Fruit fly (Drosophila melanogaster): Measurements from ENCODE around the gene CG32639.

CG32639 gene

DNA sequence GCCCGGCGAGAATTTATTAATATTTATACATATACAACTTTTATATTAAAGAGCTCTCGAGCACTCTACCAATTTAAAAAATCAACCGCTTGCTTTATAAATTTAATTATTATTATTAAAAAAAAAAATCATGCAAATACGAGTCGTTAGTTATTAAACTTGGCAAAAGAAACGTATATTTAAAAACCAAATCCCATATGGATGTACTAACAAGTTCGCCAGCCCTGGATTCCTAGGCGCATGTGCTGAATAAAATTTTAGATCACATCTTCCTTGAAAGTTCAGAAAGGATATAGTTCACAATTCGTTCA, 22.3 kb upstream of the CG32639 start, which contains the start of gene comt:
Gene comt (plus strand): TSS at position 265 of the 311 bp plus-strand sequence.
- peak; percentile 38 for TF ChIP-seq Snoo (tag; optimal IDR thresholded peaks at IDR 0.05)
- peak; percentile 30; the same call in 1 of the 2 replicates for TF ChIP-seq rn (GFP tag; IDR thresholded peaks at IDR 0.05)
- TF ChIP-seq Pif1A (GFP tag; optimal IDR thresholded peaks at IDR 0.05), result no peak
- no peak for TF ChIP-seq CG14655 (GFP tag; optimal IDR thresholded peaks at IDR 0.05)
- peak; percentile 46 for TF ChIP-seq Pif1B (GFP tag; optimal IDR thresholded peaks at IDR 0.05)
- no peak for TF ChIP-seq CG8159 (tag; optimal IDR thresholded peaks at IDR 0.05)
- TF ChIP-seq CG17806 (tag; optimal IDR thresholded peaks at IDR 0.05), result peak; percentile 50
- TF ChIP-seq CG8301 (tag; optimal IDR thresholded peaks at IDR 0.05), result no peak
- TF ChIP-seq fd96Ca (GFP tag; IDR thresholded peaks at IDR 0.05), result no peak
- TF ChIP-seq gl (tag; optimal IDR thresholded peaks at IDR 0.05), result no peak
- TF ChIP-seq CG9948 (tag; optimal IDR thresholded peaks at IDR 0.05), result peak; percentile 44
- no peak for TF ChIP-seq CG13204 (GFP tag; optimal IDR thresholded peaks at IDR 0.05)
- TF ChIP-seq Ets98B (GFP tag; IDR thresholded peaks at IDR 0.05), result peak; percentile 43
- TF ChIP-seq CG12605 (GFP tag; IDR thresholded peaks at IDR 0.05), result 0 out of 2 replicates have a peak, but pooled peaks have one; percentile 55
- TF ChIP-seq CG10348 (GFP tag; IDR thresholded peaks at IDR 0.05), result no peak
- peak; percentile 62; the same call in 2 of the 3 replicates for TF ChIP-seq CG4496 (GFP tag; IDR thresholded peaks at IDR 0.05)
- 0 out of 2 replicates have a peak, but pooled peaks have one; percentile 27 for TF ChIP-seq CG32121 (GFP tag; IDR thresholded peaks at IDR 0.05)
- no peak for TF ChIP-seq EcR (GFP tag; optimal IDR thresholded peaks at IDR 0.05)
- TF ChIP-seq CG15710 (tag; optimal IDR thresholded peaks at IDR 0.05), result peak; percentile 57
- peak; percentile 42 for TF ChIP-seq D1 (tag; optimal IDR thresholded peaks at IDR 0.05)
- peak; percentile 23 for TF ChIP-seq CG34367 (tag; optimal IDR thresholded peaks at IDR 0.05)

DNA sequence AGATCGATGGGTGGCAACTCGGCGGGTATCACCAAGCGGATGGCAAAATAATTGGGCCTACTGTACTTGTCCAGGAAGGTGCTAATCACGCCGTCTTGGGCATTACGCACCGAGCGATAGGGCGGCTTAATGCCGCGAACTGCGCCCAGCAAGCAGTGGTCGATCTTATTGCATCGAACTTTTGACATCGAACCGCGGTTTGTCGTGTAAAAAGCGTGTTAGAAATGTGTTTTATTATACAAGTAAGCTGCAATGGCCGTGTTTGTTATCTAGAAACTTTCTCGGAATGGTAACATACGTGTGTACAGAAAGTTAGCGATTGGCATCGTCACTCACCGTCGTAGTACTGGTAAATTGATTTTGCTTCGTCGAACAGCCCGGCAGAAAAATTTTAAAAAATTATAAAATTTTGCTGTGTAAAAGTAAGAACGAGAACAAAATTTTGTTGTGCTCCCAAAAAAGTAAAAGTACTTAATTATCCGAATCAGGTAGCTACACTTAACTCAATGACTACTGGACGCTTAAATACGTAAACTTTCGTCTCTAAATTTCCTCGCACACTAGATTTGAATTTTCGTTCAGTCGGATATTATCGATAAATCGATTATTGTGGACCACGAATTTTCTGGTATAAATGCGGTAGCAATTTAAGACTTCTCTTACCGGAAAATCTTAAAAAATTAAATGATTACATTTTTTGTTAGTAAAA, 21.8 kb upstream of the CG32639 start, which contains the start of the genes mew and CG15742:
Gene mew (minus strand): TSS at position 443 of the 709 bp plus-strand sequence.
Gene CG15742 (minus strand): TSS at position 448 of the 709 bp plus-strand sequence.
- TF ChIP-seq CG15710 (tag; optimal IDR thresholded peaks at IDR 0.05) (no peak), Snoo (tag; optimal IDR thresholded peaks at IDR 0.05) (no peak), CG8159 (tag; optimal IDR thresholded peaks at IDR 0.05) (no peak), CG8301 (tag; optimal IDR thresholded peaks at IDR 0.05) (no peak), Ets98B (GFP tag; IDR thresholded peaks at IDR 0.05) (no peak), CG4496 (GFP tag; IDR thresholded peaks at IDR 0.05) (no peak), CG10348 (GFP tag; IDR thresholded peaks at IDR 0.05) (no peak), CG12605 (GFP tag; IDR thresholded peaks at IDR 0.05) (no peak), CG34367 (tag; optimal IDR thresholded peaks at IDR 0.05) (no peak), gl (tag; optimal IDR thresholded peaks at IDR 0.05) (no peak), CG32121 (GFP tag; IDR thresholded peaks at IDR 0.05) (no peak; the same call in 1 of the 2 replicates)

DNA sequence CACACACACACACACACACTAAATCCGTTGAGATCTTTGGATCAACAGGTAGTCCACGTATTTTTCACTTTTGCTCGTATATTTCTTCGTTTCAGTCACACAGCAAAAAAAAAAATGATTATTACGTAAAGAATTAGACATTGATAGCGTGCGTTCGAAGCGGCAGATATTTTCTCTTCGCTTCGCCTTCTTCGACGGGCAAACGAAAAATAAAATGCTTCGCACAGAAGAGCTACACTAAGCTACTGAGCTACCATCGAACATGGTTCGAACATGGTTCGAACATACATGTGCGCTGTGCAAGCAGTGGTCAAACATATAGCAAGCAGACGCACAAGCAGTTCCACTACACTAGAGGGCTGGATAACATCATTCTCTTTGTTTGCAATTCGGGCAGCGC, 20.6 kb upstream of the CG32639 start:
- 0 out of 2 replicates have a peak, but pooled peaks have one; percentile 10 for TF ChIP-seq CG32121 (GFP tag; IDR thresholded peaks at IDR 0.05)
- peak; percentile 53 for TF ChIP-seq CG12605 (GFP tag; IDR thresholded peaks at IDR 0.05)
- peak; percentile 59; the same call in 1 of the 3 replicates for TF ChIP-seq CG4496 (GFP tag; IDR thresholded peaks at IDR 0.05)
- no peak for TF ChIP-seq CG9948 (tag; optimal IDR thresholded peaks at IDR 0.05)
- TF ChIP-seq Ets98B (GFP tag; IDR thresholded peaks at IDR 0.05), result 0 out of 2 replicates have a peak, but pooled peaks have one; percentile 25
- TF ChIP-seq EcR (GFP tag; optimal IDR thresholded peaks at IDR 0.05), result no peak
- TF ChIP-seq CG10348 (GFP tag; IDR thresholded peaks at IDR 0.05), result no peak

DNA sequence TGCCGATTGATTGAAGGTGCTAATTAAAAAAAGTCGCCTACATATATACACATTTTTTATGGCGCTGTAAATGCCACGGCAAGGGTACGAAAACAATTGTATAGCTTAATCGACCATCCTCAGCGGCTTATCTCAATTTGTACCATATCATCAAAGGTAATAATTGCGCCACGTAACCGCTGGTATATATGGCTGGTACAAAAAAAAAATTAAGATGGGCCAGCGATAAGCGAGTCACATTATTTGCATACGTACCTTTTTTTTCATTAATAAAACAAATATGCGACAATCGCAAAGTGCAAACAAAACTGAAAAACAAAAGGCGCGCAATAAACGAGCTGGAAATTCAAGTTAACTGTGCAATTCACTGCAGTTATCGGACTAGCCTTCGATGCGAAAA, 18.1 kb upstream of the CG32639 start:
- TF ChIP-seq D1 (tag; optimal IDR thresholded peaks at IDR 0.05) (no peak), rn (GFP tag; IDR thresholded peaks at IDR 0.05) (no peak), CG14655 (GFP tag; optimal IDR thresholded peaks at IDR 0.05) (no peak), fd96Ca (GFP tag; IDR thresholded peaks at IDR 0.05) (no peak), CG13204 (GFP tag; optimal IDR thresholded peaks at IDR 0.05) (no peak), Snoo (tag; optimal IDR thresholded peaks at IDR 0.05) (peak; percentile 24), CG32121 (GFP tag; IDR thresholded peaks at IDR 0.05) (peak; percentile 31; the same call in 1 of the 2 replicates), CG8301 (tag; optimal IDR thresholded peaks at IDR 0.05) (no peak), gl (tag; optimal IDR thresholded peaks at IDR 0.05) (peak; percentile 52), CG9948 (tag; optimal IDR thresholded peaks at IDR 0.05) (no peak), CG12605 (GFP tag; IDR thresholded peaks at IDR 0.05) (no peak), Pif1B (GFP tag; optimal IDR thresholded peaks at IDR 0.05) (peak; percentile 8), CG8159 (tag; optimal IDR thresholded peaks at IDR 0.05) (peak; percentile 21), CG15710 (tag; optimal IDR thresholded peaks at IDR 0.05) (peak; percentile 24), Pif1A (GFP tag; optimal IDR thresholded peaks at IDR 0.05) (peak; percentile 32), EcR (GFP tag; optimal IDR thresholded peaks at IDR 0.05) (no peak), CG4496 (GFP tag; IDR thresholded peaks at IDR 0.05) (0 out of 3 replicates have a peak, but pooled peaks have one; percentile 19), CG10348 (GFP tag; IDR thresholded peaks at IDR 0.05) (no peak), CG34367 (tag; optimal IDR thresholded peaks at IDR 0.05) (no peak), CG17806 (tag; optimal IDR thresholded peaks at IDR 0.05) (no peak), Ets98B (GFP tag; IDR thresholded peaks at IDR 0.05) (no peak)

DNA sequence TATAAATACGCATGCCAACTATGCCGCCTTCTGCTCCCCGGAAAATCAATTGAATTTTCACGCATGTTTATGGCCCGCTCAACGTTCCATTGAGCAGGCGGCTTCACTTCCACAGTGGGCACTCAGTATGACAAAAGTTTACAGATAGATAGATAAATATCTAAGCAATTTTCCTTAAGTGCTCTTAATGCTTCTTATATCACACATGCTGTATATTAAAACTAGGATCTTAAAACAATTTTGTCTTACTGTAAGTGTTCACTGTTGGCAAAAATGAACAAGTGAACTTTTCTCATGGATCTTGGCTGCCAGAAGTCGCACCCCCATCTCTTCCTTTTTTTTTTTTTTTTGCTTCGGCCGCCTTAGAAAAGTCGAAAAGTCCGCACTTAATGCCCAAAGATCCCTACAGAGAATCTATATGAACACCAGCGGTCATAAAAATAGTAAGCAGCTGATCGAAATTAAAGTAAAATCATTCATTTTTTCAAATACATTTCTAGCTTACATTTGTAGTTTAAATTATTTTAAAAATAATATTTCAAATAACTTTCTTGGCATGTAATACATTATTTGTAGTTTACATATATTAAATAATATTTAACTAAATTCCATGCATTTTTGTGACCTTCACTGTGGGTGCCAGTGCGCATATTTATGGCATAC, 16.8 kb upstream of the CG32639 start:
- TF ChIP-seq CG34367 (tag; optimal IDR thresholded peaks at IDR 0.05) (no peak), D1 (tag; optimal IDR thresholded peaks at IDR 0.05) (no peak), CG12605 (GFP tag; IDR thresholded peaks at IDR 0.05) (no peak), Pif1A (GFP tag; optimal IDR thresholded peaks at IDR 0.05) (peak; percentile 30), rn (GFP tag; IDR thresholded peaks at IDR 0.05) (no peak), gl (tag; optimal IDR thresholded peaks at IDR 0.05) (no peak), CG15710 (tag; optimal IDR thresholded peaks at IDR 0.05) (no peak), CG10348 (GFP tag; IDR thresholded peaks at IDR 0.05) (no peak), fd96Ca (GFP tag; IDR thresholded peaks at IDR 0.05) (peak; percentile 48; the same call in 1 of the 3 replicates), Snoo (tag; optimal IDR thresholded peaks at IDR 0.05) (no peak), CG17806 (tag; optimal IDR thresholded peaks at IDR 0.05) (no peak), CG14655 (GFP tag; optimal IDR thresholded peaks at IDR 0.05) (peak; percentile 50), CG8159 (tag; optimal IDR thresholded peaks at IDR 0.05) (no peak), CG9948 (tag; optimal IDR thresholded peaks at IDR 0.05) (no peak), Ets98B (GFP tag; IDR thresholded peaks at IDR 0.05) (peak; percentile 52; the same call in 1 of the 2 replicates), CG8301 (tag; optimal IDR thresholded peaks at IDR 0.05) (peak; percentile 23), CG13204 (GFP tag; optimal IDR thresholded peaks at IDR 0.05) (no peak), CG32121 (GFP tag; IDR thresholded peaks at IDR 0.05) (0 out of 2 replicates have a peak, but pooled peaks have one; percentile 20), CG4496 (GFP tag; IDR thresholded peaks at IDR 0.05) (peak; percentile 22; the same call in 1 of the 3 replicates), EcR (GFP tag; optimal IDR thresholded peaks at IDR 0.05) (no peak), Pif1B (GFP tag; optimal IDR thresholded peaks at IDR 0.05) (no peak)
